Fruit fly (Drosophila melanogaster): ENCODE data around the gene Dnaaf5.

The Dnaaf5 gene

dm6 chr3R:14326250-14327112 is 35.1 kb downstream of the Dnaaf5 start, which contains the start of the genes Afti and ATPsynE (continued):
- peak in 1 of 2 experiments; percentile 22 for TF ChIP-seq Hr51 (GFP tag; optimal IDR thresholded peaks at IDR 0.05)
- peak; percentile 68 for TF ChIP-seq pho (GFP tag; optimal IDR thresholded peaks at IDR 0.05)
- no peak for TF ChIP-seq exex (tag; optimal IDR thresholded peaks at IDR 0.05)
- TF ChIP-seq CG15073 (GFP tag; optimal IDR thresholded peaks at IDR 0.05): no peak
- peak; percentile 18; the same call in 1 of the 2 replicates for TF ChIP-seq Ada2b (GFP tag; IDR thresholded peaks at IDR 0.05)
- no peak for TF ChIP-seq run (tag; optimal IDR thresholded peaks at IDR 0.05)
- TF ChIP-seq CG31365 (tag; optimal IDR thresholded peaks at IDR 0.05): no peak
- TF ChIP-seq HLH54F (GFP tag; optimal IDR thresholded peaks at IDR 0.05): peak; percentile 72
- TF ChIP-seq MTF-1 (GFP tag; optimal IDR thresholded peaks at IDR 0.05; ENCODE audit: borderline replicate concordance): peak; percentile 46
- no peak for TF ChIP-seq tll (GFP tag; optimal IDR thresholded peaks at IDR 0.05)
- TF ChIP-seq Optix (GFP tag; IDR thresholded peaks at IDR 0.05): no peak
- peak; percentile 72 for TF ChIP-seq Ptx1 (GFP tag; IDR thresholded peaks at IDR 0.05)
- TF ChIP-seq CG10431 (GFP tag; optimal IDR thresholded peaks at IDR 0.05): peak; percentile 14
- no peak for TF ChIP-seq oc (tag; optimal IDR thresholded peaks at IDR 0.05)
- peak; percentile 63 for TF ChIP-seq al (GFP tag; IDR thresholded peaks at IDR 0.05)
- peak; percentile 55 for TF ChIP-seq Six4 (GFP tag; optimal IDR thresholded peaks at IDR 0.05)
- TF ChIP-seq p53 (GFP tag; optimal IDR thresholded peaks at IDR 0.05): peak; percentile 48
- no peak for TF ChIP-seq lbe (GFP tag; optimal IDR thresholded peaks at IDR 0.05)
- TF ChIP-seq fd3F (GFP tag; optimal IDR thresholded peaks at IDR 0.05): peak; percentile 62
- peak; percentile 64 for TF ChIP-seq Dip3 (GFP tag; optimal IDR thresholded peaks at IDR 0.05)
- peak; percentile 62 for TF ChIP-seq CG7372 (GFP tag; IDR thresholded peaks at IDR 0.05)
- TF ChIP-seq trem (tag; optimal IDR thresholded peaks at IDR 0.05): peak; percentile 74
- peak; percentile 51 for TF ChIP-seq CG17328 (GFP tag; IDR thresholded peaks at IDR 0.05)
- TF ChIP-seq D (optimal IDR thresholded peaks at IDR 0.05): no peak
- peak; percentile 53 for TF ChIP-seq D (GFP tag; optimal IDR thresholded peaks at IDR 0.05)
- peak; percentile 44 for TF ChIP-seq Oli (tag; optimal IDR thresholded peaks at IDR 0.05)
- no peak for TF ChIP-seq Hand (GFP tag; optimal IDR thresholded peaks at IDR 0.05)
- peak; percentile 59; the same call in 1 of the 3 replicates for TF ChIP-seq B-H1 (GFP tag; IDR thresholded peaks at IDR 0.05)
- peak; percentile 67 for TF ChIP-seq Antp (GFP tag; optimal IDR thresholded peaks at IDR 0.05)
- peak; percentile 76 for TF ChIP-seq pzg (GFP tag; optimal IDR thresholded peaks at IDR 0.05)
- TF ChIP-seq CG32767 (GFP tag; IDR thresholded peaks at IDR 0.05): 0 out of 2 replicates have a peak, but pooled peaks have one; percentile 26
- no peak for TF ChIP-seq CG7839 (tag; optimal IDR thresholded peaks at IDR 0.05)
- peak; percentile 70 for TF ChIP-seq bab2 (GFP tag; optimal IDR thresholded peaks at IDR 0.05)
- TF ChIP-seq ham (GFP tag; IDR thresholded peaks at IDR 0.05): peak; percentile 55; the same call in 1 of the 2 replicates
- peak; percentile 65; the same call in 2 of the 3 replicates for TF ChIP-seq zfh1 (GFP tag; IDR thresholded peaks at IDR 0.05)
- TF ChIP-seq lab (GFP tag; optimal IDR thresholded peaks at IDR 0.05): no peak
- TF ChIP-seq Mes4 (GFP tag; optimal IDR thresholded peaks at IDR 0.05): peak; percentile 43
- no peak for TF ChIP-seq disco-r (GFP tag; optimal IDR thresholded peaks at IDR 0.05)
- TF ChIP-seq CG42726 (GFP tag; IDR thresholded peaks at IDR 0.05; ENCODE audit: partially characterized antibody): 0 out of 2 replicates have a peak, but pooled peaks have one; percentile 13
- TF ChIP-seq toy (GFP tag; IDR thresholded peaks at IDR 0.05): 0 out of 2 replicates have a peak, but pooled peaks have one; percentile 25
- peak; percentile 66 for TF ChIP-seq CG13624 (GFP tag; optimal IDR thresholded peaks at IDR 0.05)
- TF ChIP-seq Xrp1 (GFP tag; IDR thresholded peaks at IDR 0.05): peak; percentile 65; the same call in 1 of the 2 replicates
- TF ChIP-seq pita (GFP tag; optimal IDR thresholded peaks at IDR 0.05): no peak
- no peak for TF ChIP-seq tup (GFP tag; optimal IDR thresholded peaks at IDR 0.05)
- peak; percentile 76 for TF ChIP-seq amos (GFP tag; IDR thresholded peaks at IDR 0.05; ENCODE audit: partially characterized antibody)
- peak; percentile 64 for TF ChIP-seq CG4424 (GFP tag; optimal IDR thresholded peaks at IDR 0.05)
- peak; percentile 50 for TF ChIP-seq CG33213 (GFP tag; optimal IDR thresholded peaks at IDR 0.05)
- TF ChIP-seq H15 (GFP tag; IDR thresholded peaks at IDR 0.05): peak; percentile 50; the same call in 1 of the 3 replicates
